Fruit fly (Drosophila melanogaster): Measurements from ENCODE around the gene CG12288.

dm6 chr2L:16861126-16861525 is 40.9 kb downstream of the CG12288 start, which contains the start of gene CG6012:
- TF ChIP-seq her (GFP tag; optimal IDR thresholded peaks at IDR 0.05) (no peak), Xbp1 (GFP tag; optimal IDR thresholded peaks at IDR 0.05) (no peak), z (GFP tag; IDR thresholded peaks at IDR 0.05) (no peak), inv (GFP tag; IDR thresholded peaks at IDR 0.05; ENCODE audit: partially characterized antibody) (no peak)

Measured in whole organism, embryonic.